Worm (Caenorhabditis elegans) whole organism, L1 larva: Measurements from ENCODE around the gene F17E9.2.

Experiments
- alr-1 ChIP-seq: fragments of 200-800 bp; sonication (Bioruptor generic); optimal IDR thresholded peaks from 2 replicates; lab custom pipeline; 2018; ENCODE audit warnings: borderline replicate concordance, mild to moderate bottlenecking, missing genetic modification characterization, missing compliant biosample characterization
- fkh-10 ChIP-seq: sonication (generic microtip); optimal IDR thresholded peaks from 2 replicates; lab custom pipeline; 2017; ENCODE audit warnings: missing biosample characterization, missing genetic modification reagents, missing genetic modification characterization
- nhr-12 ChIP-seq: sonication (generic microtip); optimal IDR thresholded peaks from 2 replicates; lab custom pipeline; 2017; ENCODE audit warnings: missing biosample characterization, missing genetic modification characterization
- nhr-77 ChIP-seq: fragments of 150-350 bp; optimal IDR thresholded peaks from 2 replicates; lab custom pipeline; 2014; ENCODE audit warnings: missing biosample characterization, missing genetic modification characterization
- rnt-1 ChIP-seq: sonication (generic microtip); optimal IDR thresholded peaks from 2 replicates; lab custom pipeline; 2016; ENCODE audit warnings: mild to moderate bottlenecking, missing genetic modification characterization, moderate library complexity, missing compliant biosample characterization

- TF ChIP-seq alr-1 (tag; lab: Kevin White, UChicago) (no peak), rnt-1 (peak; percentile 12), nhr-77 (tag; lab: Kevin White, UChicago) (peak; percentile 38), fkh-10 (no peak), nhr-12 (tag; lab: Kevin White, UChicago) (no peak)
Measured at ce11 chrIV:8376923-8377322, 21.2 kb downstream of the F17E9.2 start.
